Fruit fly (Drosophila melanogaster) whole organism, embryonic: ENCODE results near the gene Dup99B.
A peak's percentile ranks its signal among the peaks of the same experiment; 100 is the strongest.

Source experiments
- B-H1 ChIP-seq: fragments of 200-800 bp; sonication (Bioruptor generic); IDR thresholded peaks from 3 replicates; pipeline ENCODE4 v1.3.6; 2022; ENCODE audit warnings: missing biosample characterization, missing genetic modification characterization
- B-H2 ChIP-seq: fragments of 200-800 bp; sonication (Bioruptor generic); optimal IDR thresholded peaks from 2 replicates; lab custom pipeline; 2018; ENCODE audit warnings: missing biosample characterization, mild to moderate bottlenecking, missing genetic modification characterization
- CG10321 ChIP-seq: fragments of 200-800 bp; sonication (Bioruptor generic); IDR thresholded peaks from 2 replicates; pipeline ENCODE4 v1.3.6; 2022; ENCODE audit warnings: missing biosample characterization, missing genetic modification characterization
- CG11560 ChIP-seq: fragments of 200-800 bp; sonication (Bioruptor generic); IDR thresholded peaks from 3 replicates; pipeline ENCODE4 v1.3.6; 2022; ENCODE audit warnings: missing biosample characterization, missing genetic modification characterization
- CG12155 ChIP-seq: fragments of 200-800 bp; sonication (Bioruptor generic); optimal IDR thresholded peaks from 3 replicates; lab custom pipeline; 2016; ENCODE audit warnings: missing biosample characterization, missing genetic modification characterization
- CG12299 ChIP-seq: fragments of 200-800 bp; sonication (Bioruptor generic); optimal IDR thresholded peaks from 2 replicates; lab custom pipeline; 2018; ENCODE audit warnings: missing biosample characterization, mild to moderate bottlenecking, missing genetic modification characterization
- CG13287 ChIP-seq: fragments of 200-800 bp; sonication (Bioruptor generic); IDR thresholded peaks from 2 replicates; pipeline ENCODE4 v1.3.6; 2022; ENCODE audit warnings: missing biosample characterization, missing genetic modification characterization; ENCODE audit not compliant: partially characterized antibody
- CG14965 ChIP-seq: fragments of 200-800 bp; sonication (Bioruptor generic); optimal IDR thresholded peaks from 2 replicates; lab custom pipeline; 2016; ENCODE audit warnings: missing biosample characterization, missing genetic modification characterization, borderline replicate concordance
- CG15269 ChIP-seq: fragments of 200-800 bp; sonication (Bioruptor generic); optimal IDR thresholded peaks from 2 replicates; lab custom pipeline; 2018; ENCODE audit warnings: missing biosample characterization, mild to moderate bottlenecking, missing genetic modification characterization, moderate library complexity
- CG15601 ChIP-seq: fragments of 200-800 bp; sonication (Bioruptor generic); optimal IDR thresholded peaks from 3 replicates; lab custom pipeline; 2019; ENCODE audit warnings: missing biosample characterization, mild to moderate bottlenecking, missing genetic modification characterization, moderate library complexity
- CG1602 ChIP-seq: fragments of 200-800 bp; sonication (Bioruptor generic); optimal IDR thresholded peaks from 3 replicates; lab custom pipeline; 2016; ENCODE audit warnings: missing biosample characterization, missing genetic modification characterization
- CG2120 ChIP-seq: fragments of 200-800 bp; sonication (Bioruptor generic); optimal IDR thresholded peaks from 3 replicates; lab custom pipeline; 2016; ENCODE audit warnings: missing biosample characterization, missing genetic modification characterization
- CG2129 ChIP-seq: fragments of 200-800 bp; sonication (Bioruptor generic); IDR thresholded peaks from 2 replicates; pipeline ENCODE4 v1.3.6; 2022; ENCODE audit warnings: missing biosample characterization, missing genetic modification characterization; ENCODE audit not compliant: partially characterized antibody
- CG30403 ChIP-seq: fragments of 200-800 bp; sonication (Bioruptor generic); optimal IDR thresholded peaks from 3 replicates; lab custom pipeline; 2016; ENCODE audit warnings: missing biosample characterization, missing genetic modification characterization
- CG31224 ChIP-seq: fragments of 200-800 bp; sonication (Bioruptor generic); IDR thresholded peaks from 2 replicates; pipeline ENCODE4 v1.3.6; 2022; ENCODE audit warnings: missing biosample characterization, missing genetic modification characterization
- CG6689 ChIP-seq: fragments of 200-800 bp; sonication (Bioruptor generic); IDR thresholded peaks from 2 replicates; pipeline ENCODE4 v1.3.6; 2022; ENCODE audit warnings: missing biosample characterization, missing genetic modification characterization
- CG7839 ChIP-seq: fragments of 200-800 bp; sonication (Bioruptor generic); optimal IDR thresholded peaks from 3 replicates; lab custom pipeline; 2018; ENCODE audit warnings: missing biosample characterization, mild to moderate bottlenecking, missing genetic modification characterization, moderate library complexity
- CG9437 ChIP-seq: fragments of 200-800 bp; sonication (Bioruptor generic); optimal IDR thresholded peaks from 2 replicates; lab custom pipeline; 2018; ENCODE audit warnings: missing biosample characterization, mild to moderate bottlenecking, missing genetic modification characterization
- Dp ChIP-seq: fragments of 200-800 bp; sonication (Bioruptor generic); optimal IDR thresholded peaks from 2 replicates; lab custom pipeline; 2018; ENCODE audit warnings: missing biosample characterization, mild to moderate bottlenecking, missing genetic modification characterization, moderate library complexity
- Fer1 ChIP-seq: fragments of 200-800 bp; sonication (Bioruptor generic); optimal IDR thresholded peaks from 2 replicates; lab custom pipeline; 2017; ENCODE audit warnings: missing biosample characterization, mild to moderate bottlenecking, missing genetic modification characterization
- MBD-R2 ChIP-seq: fragments of 200-800 bp; sonication (Bioruptor generic); IDR thresholded peaks from 2 replicates; pipeline ENCODE4 v1.3.6; 2022; ENCODE audit warnings: missing biosample characterization, missing genetic modification characterization
- Max ChIP-seq: fragments of 200-800 bp; sonication (Bioruptor generic); optimal IDR thresholded peaks from 2 replicates; lab custom pipeline; 2016; ENCODE audit warnings: missing biosample characterization, mild to moderate bottlenecking, missing genetic modification characterization
- NC2α ChIP-seq: fragments of 200-800 bp; sonication (Bioruptor generic); optimal IDR thresholded peaks from 2 replicates; lab custom pipeline; 2016; ENCODE audit warnings: missing biosample characterization, missing genetic modification characterization
- Neu2 ChIP-seq: fragments of 200-800 bp; sonication (Bioruptor generic); optimal IDR thresholded peaks from 3 replicates; lab custom pipeline; 2016; ENCODE audit warnings: missing biosample characterization, missing genetic modification characterization, borderline replicate concordance
- Optix ChIP-seq: fragments of 200-800 bp; sonication (Bioruptor generic); IDR thresholded peaks from 3 replicates; pipeline ENCODE4 v1.3.6; 2022; ENCODE audit warnings: missing biosample characterization, missing genetic modification characterization
- PHDP ChIP-seq: fragments of 200-800 bp; sonication (Bioruptor generic); optimal IDR thresholded peaks from 3 replicates; lab custom pipeline; 2018; ENCODE audit warnings: missing biosample characterization, mild to moderate bottlenecking, missing genetic modification characterization, moderate library complexity
- Pdp1 ChIP-seq, 2 experiments: fragments of 200-800 bp; sonication (Bioruptor generic); optimal IDR thresholded peaks; 3 replicates each; lab custom pipeline; 2016; ENCODE audit warnings: missing biosample characterization in 2 of 2, missing genetic modification characterization in 2 of 2, mild to moderate bottlenecking in 1 of 2, moderate library complexity in 1 of 2
- Rx ChIP-seq: fragments of 200-800 bp; sonication (Bioruptor generic); IDR thresholded peaks from 2 replicates; pipeline ENCODE4 v1.3.6; 2022; ENCODE audit warnings: missing biosample characterization, missing genetic modification characterization
- Sry-β ChIP-seq: fragments of 200-800 bp; sonication (Bioruptor generic); optimal IDR thresholded peaks from 2 replicates; lab custom pipeline; 2018; ENCODE audit warnings: missing biosample characterization, mild to moderate bottlenecking, missing genetic modification characterization, moderate library complexity
- Ssrp ChIP-seq: fragments of 200-800 bp; sonication (Bioruptor generic); optimal IDR thresholded peaks from 2 replicates; lab custom pipeline; 2018; ENCODE audit warnings: missing biosample characterization, mild to moderate bottlenecking, missing genetic modification characterization, moderate library complexity
- Xbp1 ChIP-seq: fragments of 200-800 bp; sonication (Bioruptor generic); optimal IDR thresholded peaks from 3 replicates; lab custom pipeline; 2016; ENCODE audit warnings: missing biosample characterization, mild to moderate bottlenecking, missing genetic modification characterization
- bsh ChIP-seq, 2 experiments: fragments of 200-800 bp; sonication (Bioruptor generic); optimal IDR thresholded peaks; 2 replicates each; lab custom pipeline; 2017 to 2018; ENCODE audit warnings: mild to moderate bottlenecking in 2 of 2, missing biosample characterization in 2 of 2, missing genetic modification characterization in 2 of 2, moderate library complexity in 1 of 2
- cato ChIP-seq: fragments of 200-800 bp; sonication (Bioruptor generic); optimal IDR thresholded peaks from 2 replicates; lab custom pipeline; 2016; ENCODE audit warnings: missing biosample characterization, missing genetic modification characterization, borderline replicate concordance
- caup ChIP-seq: fragments of 200-800 bp; sonication (Bioruptor generic); optimal IDR thresholded peaks from 3 replicates; lab custom pipeline; 2017; ENCODE audit warnings: missing biosample characterization, mild to moderate bottlenecking, missing genetic modification characterization, moderate library complexity; ENCODE audit not compliant: severe bottlenecking
- da ChIP-seq: fragments of 200-800 bp; sonication (Bioruptor generic); optimal IDR thresholded peaks from 2 replicates; lab custom pipeline; 2016; ENCODE audit warnings: missing biosample characterization, missing genetic modification characterization
- ewg ChIP-seq: fragments of 200-800 bp; sonication (Bioruptor generic); optimal IDR thresholded peaks from 3 replicates; lab custom pipeline; 2017; ENCODE audit warnings: mild to moderate bottlenecking, missing biosample characterization, missing genetic modification reagents, missing genetic modification characterization
- h ChIP-seq: fragments of >200 bp; optimal IDR thresholded peaks from 2 replicates; lab custom pipeline; 2017
- lilli ChIP-seq: fragments of 200-800 bp; sonication (Bioruptor generic); optimal IDR thresholded peaks from 3 replicates; lab custom pipeline; 2016; ENCODE audit warnings: missing biosample characterization, missing genetic modification characterization
- lola ChIP-seq, 3 experiments: fragments of >200 bp in 2 of 3; fragments of 200-800 bp in 1 of 3; sonication (Bioruptor generic) in 1 of 3; optimal IDR thresholded peaks; 2 replicates each; lab custom pipeline; 2017 to 2019; ENCODE audit warnings: missing biosample characterization in 3 of 3, missing genetic modification characterization in 3 of 3, mild to moderate bottlenecking in 1 of 3, moderate library complexity in 1 of 3
- org-1 ChIP-seq: fragments of 200-800 bp; sonication (Bioruptor generic); optimal IDR thresholded peaks from 2 replicates; lab custom pipeline; 2017; ENCODE audit warnings: missing biosample characterization, missing genetic modification characterization
- slp2 ChIP-seq: fragments of 200-800 bp; sonication (Bioruptor generic); optimal IDR thresholded peaks from 2 replicates; lab custom pipeline; 2016; ENCODE audit warnings: missing biosample characterization, missing genetic modification characterization
- sna ChIP-seq: fragments of 200-800 bp; sonication (Bioruptor generic); IDR thresholded peaks from 2 replicates; pipeline ENCODE4 v1.3.6; 2022; ENCODE audit warnings: missing biosample characterization, missing genetic modification characterization; ENCODE audit not compliant: partially characterized antibody
- stc ChIP-seq: fragments of 200-800 bp; sonication (Bioruptor generic); IDR thresholded peaks from 2 replicates; pipeline ENCODE4 v1.3.6; 2022; ENCODE audit warnings: missing biosample characterization, missing genetic modification characterization
- stwl ChIP-seq: fragments of 200-800 bp; sonication (Bioruptor generic); optimal IDR thresholded peaks from 3 replicates; lab custom pipeline; 2018; ENCODE audit warnings: missing biosample characterization, mild to moderate bottlenecking, missing genetic modification characterization, moderate library complexity
- sug ChIP-seq: fragments of 200-800 bp; optimal IDR thresholded peaks from 2 replicates; lab custom pipeline; 2019; ENCODE audit warnings: missing biosample characterization, mild to moderate bottlenecking, missing genetic modification characterization, moderate library complexity
- trh ChIP-seq: fragments of 200-800 bp; sonication (Bioruptor generic); optimal IDR thresholded peaks from 2 replicates; lab custom pipeline; 2016; ENCODE audit warnings: missing biosample characterization, missing genetic modification characterization
- usp ChIP-seq: fragments of >200 bp; optimal IDR thresholded peaks from 2 replicates; lab custom pipeline; 2017; ENCODE audit warnings: missing biosample characterization, missing genetic modification characterization
- vfl ChIP-seq: fragments of 200-800 bp; sonication (Bioruptor generic); optimal IDR thresholded peaks from 2 replicates; lab custom pipeline; 2016; ENCODE audit warnings: missing biosample characterization, missing genetic modification characterization
- wek ChIP-seq: fragments of 200-800 bp; sonication (Bioruptor generic); optimal IDR thresholded peaks from 3 replicates; lab custom pipeline; 2018; ENCODE audit warnings: missing biosample characterization, mild to moderate bottlenecking, missing genetic modification characterization, moderate library complexity
- z ChIP-seq: fragments of 200-800 bp; sonication (Bioruptor generic); IDR thresholded peaks from 3 replicates; pipeline ENCODE4 v1.3.6; 2022; ENCODE audit warnings: missing biosample characterization, missing genetic modification characterization

The Dup99B gene

DNA sequence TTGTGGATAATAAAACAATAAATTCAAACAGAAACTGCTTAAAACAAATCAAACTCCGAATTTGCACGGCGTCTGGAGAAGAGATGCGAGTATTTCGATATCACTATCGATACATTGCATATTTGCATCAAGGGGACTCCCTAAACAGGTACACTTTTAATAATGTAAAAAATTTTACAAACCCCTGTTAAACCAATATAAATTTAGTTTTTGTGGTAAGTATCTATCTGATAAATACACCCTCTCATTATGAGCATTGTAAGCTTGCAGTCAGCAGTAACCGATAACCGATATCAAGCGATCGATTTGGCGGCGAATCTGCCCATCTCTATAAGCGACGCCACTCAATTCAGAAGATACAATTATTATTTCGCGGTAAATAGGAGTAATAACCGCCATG, 39.8 kb downstream of the Dup99B start, which contains the start of the genes Bub3 and Cap-D2 (continued):
- peak; percentile 61 for TF ChIP-seq CG6689 (GFP tag; lab: Robert Waterston, UW)
- TF ChIP-seq Ssrp, result peak; percentile 53
- peak; percentile 78 for TF ChIP-seq Max (GFP tag; lab: Kevin White, UChicago)
- peak; percentile 33 for TF ChIP-seq caup (GFP tag; lab: Kevin White, UChicago)
- peak; percentile 51 for TF ChIP-seq CG12299 (tag; lab: Kevin White, UChicago)
- peak; percentile 77 for TF ChIP-seq CG30403
- TF ChIP-seq Pdp1 (GFP tag; optimal IDR thresholded peaks at IDR 0.05; lab: Kevin White, UChicago), result peak; percentile 69 to 70
- peak; percentile 33; the same call in 1 of the 2 replicates for TF ChIP-seq CG31224 (GFP tag; lab: Robert Waterston, UW)
- no peak for TF ChIP-seq CG10321 (GFP tag; lab: Robert Waterston, UW)
- no peak for TF ChIP-seq trh (GFP tag; lab: Kevin White, UChicago)
- TF ChIP-seq Neu2 (GFP tag; lab: Kevin White, UChicago), result peak; percentile 12
- TF ChIP-seq PHDP (tag; lab: Kevin White, UChicago), result no peak
- no peak for TF ChIP-seq da (GFP tag; lab: Kevin White, UChicago)
- peak; percentile 53 for TF ChIP-seq ewg
- TF ChIP-seq bsh (GFP tag; optimal IDR thresholded peaks at IDR 0.05; lab: Kevin White, UChicago), result peak in 1 of 2 experiments; percentile 75
- TF ChIP-seq CG7839 (tag; lab: Kevin White, UChicago), result peak; percentile 64
- TF ChIP-seq sug (tag; lab: Kevin White, UChicago), result no peak
- no peak for TF ChIP-seq org-1 (GFP tag; lab: Kevin White, UChicago)
- peak; percentile 63; the same call in 2 of the 3 replicates for TF ChIP-seq Optix (GFP tag; lab: Robert Waterston, UW)
- no peak for TF ChIP-seq Fer1 (GFP tag; lab: Kevin White, UChicago)
- no peak for TF ChIP-seq CG15269 (tag; lab: Kevin White, UChicago)
- peak; percentile 71 for TF ChIP-seq vfl (GFP tag; lab: Kevin White, UChicago)
- TF ChIP-seq Xbp1, result peak; percentile 79
- peak; percentile 70 for TF ChIP-seq CG12155 (GFP tag; lab: Kevin White, UChicago)
- TF ChIP-seq CG9437, result peak; percentile 31
- peak; percentile 92 for TF ChIP-seq sna (GFP tag; lab: Robert Waterston, UW)
- TF ChIP-seq cato, result peak; percentile 56
- TF ChIP-seq NC2α (GFP tag; lab: Kevin White, UChicago), result peak; percentile 19
- TF ChIP-seq z, result no peak
- peak; percentile 99 for TF ChIP-seq wek
- peak; percentile 83 for TF ChIP-seq lilli
- peak; percentile 27; the same call in 1 of the 2 replicates for TF ChIP-seq stc (GFP tag; lab: Robert Waterston, UW)
- peak; percentile 74 for TF ChIP-seq CG1602 (GFP tag; lab: Kevin White, UChicago)
- no peak for TF ChIP-seq usp
- TF ChIP-seq Rx (GFP tag; lab: Robert Waterston, UW), result peak; percentile 34; the same call in 1 of the 2 replicates
- peak; percentile 78 for TF ChIP-seq CG2129 (GFP tag; lab: Robert Waterston, UW)
- peak; percentile 46 for TF ChIP-seq slp2 (GFP tag; lab: Kevin White, UChicago)
- no peak for TF ChIP-seq CG11560 (tag; lab: Robert Waterston, UW)
- TF ChIP-seq CG14965 (GFP tag; lab: Kevin White, UChicago), result no peak
- peak; percentile 47; the same call in 2 of the 3 replicates for TF ChIP-seq B-H1 (GFP tag; lab: Robert Waterston, UW)
- TF ChIP-seq Dp (GFP tag; lab: Kevin White, UChicago), result peak; percentile 59
- TF ChIP-seq h (lab: Kevin White, UChicago), result no peak
- TF ChIP-seq CG13287 (GFP tag; lab: Robert Waterston, UW), result peak; percentile 92
- peak; percentile 50 for TF ChIP-seq CG15601 (tag; lab: Kevin White, UChicago)
- TF ChIP-seq CG2120, result peak; percentile 84
- peak in 1 of 3 experiments; percentile 68 for TF ChIP-seq lola (GFP tag; optimal IDR thresholded peaks at IDR 0.05; lab: Kevin White, UChicago)
- TF ChIP-seq Sry-β (GFP tag; lab: Kevin White, UChicago), result peak; percentile 4
- TF ChIP-seq B-H2, result no peak
- TF ChIP-seq stwl (tag; lab: Kevin White, UChicago), result peak; percentile 71
- peak; percentile 94 for TF ChIP-seq MBD-R2 (GFP tag; lab: Robert Waterston, UW)
